Fruit fly (Drosophila melanogaster) whole organism, embryonic: ENCODE results near the gene HipHop.

Source experiments
- Abd-B ChIP-seq: fragments of 200-800 bp; sonication (Bioruptor generic); optimal IDR thresholded peaks from 2 replicates; lab custom pipeline; 2018; ENCODE audit warnings: missing biosample characterization, mild to moderate bottlenecking, missing genetic modification characterization, moderate library complexity
- B-H2 ChIP-seq: fragments of 200-800 bp; sonication (Bioruptor generic); optimal IDR thresholded peaks from 2 replicates; lab custom pipeline; 2018; ENCODE audit warnings: missing biosample characterization, mild to moderate bottlenecking, missing genetic modification characterization
- Bgb ChIP-seq: fragments of 200-800 bp; sonication (Bioruptor generic); IDR thresholded peaks from 2 replicates; pipeline ENCODE4 v1.3.6; 2022; ENCODE audit warnings: missing biosample characterization, missing genetic modification characterization; ENCODE audit not compliant: partially characterized antibody
- CG10543 ChIP-seq: fragments of 200-800 bp; sonication (Bioruptor generic); optimal IDR thresholded peaks from 3 replicates; lab custom pipeline; 2017; ENCODE audit warnings: missing biosample characterization, mild to moderate bottlenecking, missing genetic modification characterization, moderate library complexity
- CG12299 ChIP-seq: fragments of 200-800 bp; sonication (Bioruptor generic); optimal IDR thresholded peaks from 2 replicates; lab custom pipeline; 2018; ENCODE audit warnings: missing biosample characterization, mild to moderate bottlenecking, missing genetic modification characterization
- CG1233 ChIP-seq: fragments of 200-800 bp; sonication (Bioruptor generic); optimal IDR thresholded peaks from 4 replicates; lab custom pipeline; 2018; ENCODE audit warnings: missing biosample characterization, mild to moderate bottlenecking, missing genetic modification characterization
- CG17612 ChIP-seq: fragments of 200-800 bp; sonication (Bioruptor generic); IDR thresholded peaks from 2 replicates; pipeline ENCODE4 v1.3.6; 2022; ENCODE audit warnings: missing biosample characterization, missing genetic modification characterization
- CG17912 ChIP-seq: fragments of 200-800 bp; sonication (Bioruptor generic); optimal IDR thresholded peaks from 2 replicates; lab custom pipeline; 2018; ENCODE audit warnings: missing biosample characterization, mild to moderate bottlenecking, missing genetic modification characterization
- CG18599 ChIP-seq: fragments of 200-800 bp; sonication (Bioruptor generic); optimal IDR thresholded peaks from 3 replicates; lab custom pipeline; 2017; ENCODE audit warnings: missing biosample characterization, missing genetic modification characterization, mild to moderate bottlenecking, moderate library complexity, missing genetic modification reagents
- CG2889 ChIP-seq: fragments of 200-800 bp; sonication (Bioruptor generic); IDR thresholded peaks from 3 replicates; pipeline ENCODE4 v1.3.6; 2022; ENCODE audit warnings: missing biosample characterization, missing genetic modification characterization
- CG3065 ChIP-seq: fragments of 200-800 bp; sonication (Bioruptor generic); optimal IDR thresholded peaks from 2 replicates; lab custom pipeline; 2016; ENCODE audit warnings: missing biosample characterization, missing genetic modification characterization
- CG3163 ChIP-seq: fragments of 200-800 bp; sonication (Bioruptor generic); optimal IDR thresholded peaks from 3 replicates; lab custom pipeline; 2016; ENCODE audit warnings: missing biosample characterization, missing genetic modification characterization
- CG33213 ChIP-seq: fragments of 200-800 bp; sonication (Bioruptor generic); optimal IDR thresholded peaks from 3 replicates; lab custom pipeline; 2016; ENCODE audit warnings: missing biosample characterization, missing genetic modification characterization
- CG3726 ChIP-seq: fragments of 200-800 bp; sonication (Bioruptor generic); IDR thresholded peaks from 3 replicates; pipeline ENCODE4, ENCODE4 v1.3.6; 2022; ENCODE audit warnings: missing biosample characterization, missing genetic modification characterization
- CG6175 ChIP-seq: fragments of 200-800 bp; sonication (Bioruptor generic); IDR thresholded peaks from 3 replicates; pipeline ENCODE4 v1.3.6; 2022; ENCODE audit warnings: missing biosample characterization, missing genetic modification characterization
- CG6854 ChIP-seq: fragments of 200-800 bp; sonication (Bioruptor generic); optimal IDR thresholded peaks from 3 replicates; lab custom pipeline; 2017; ENCODE audit warnings: missing biosample characterization, mild to moderate bottlenecking, missing genetic modification characterization
- CG7745 ChIP-seq: fragments of 200-800 bp; sonication (Bioruptor generic); optimal IDR thresholded peaks from 2 replicates; lab custom pipeline; 2018; ENCODE audit warnings: missing biosample characterization, mild to moderate bottlenecking, missing genetic modification characterization, moderate library complexity
- CG7786 ChIP-seq: fragments of 200-800 bp; sonication (Bioruptor generic); optimal IDR thresholded peaks from 2 replicates; lab custom pipeline; 2016; ENCODE audit warnings: missing biosample characterization, missing genetic modification characterization
- CG7963 ChIP-seq: fragments of 200-800 bp; sonication (Bioruptor generic); IDR thresholded peaks from 3 replicates; pipeline ENCODE4 v1.3.6; 2022; ENCODE audit warnings: missing biosample characterization, missing genetic modification characterization; ENCODE audit not compliant: partially characterized antibody
- CG8089 ChIP-seq: fragments of 200-800 bp; sonication (Bioruptor generic); optimal IDR thresholded peaks from 3 replicates; lab custom pipeline; 2016; ENCODE audit warnings: missing biosample characterization, missing genetic modification characterization
- CG8478 ChIP-seq: fragments of >200 bp; optimal IDR thresholded peaks from 2 replicates; lab custom pipeline; 2018
- CG9437 ChIP-seq: fragments of 200-800 bp; sonication (Bioruptor generic); optimal IDR thresholded peaks from 2 replicates; lab custom pipeline; 2018; ENCODE audit warnings: missing biosample characterization, mild to moderate bottlenecking, missing genetic modification characterization
- CoRest ChIP-seq: fragments of 200-800 bp; sonication (Bioruptor generic); optimal IDR thresholded peaks from 3 replicates; lab custom pipeline; 2018; ENCODE audit warnings: missing biosample characterization, mild to moderate bottlenecking, missing genetic modification characterization, moderate library complexity
- D ChIP-seq, 2 experiments: fragments of 200-800 bp in 1 of 2; fragments of >200 bp in 1 of 2; sonication (Bioruptor generic) in 1 of 2; optimal IDR thresholded peaks; 2 replicates in 1 of 2; 3 replicates in 1 of 2; lab custom pipeline; 2017; ENCODE audit warnings: mild to moderate bottlenecking in 1 of 2, missing biosample characterization in 1 of 2, missing genetic modification characterization in 1 of 2, missing genetic modification reagents in 1 of 2
- ERR ChIP-seq: fragments of 200-800 bp; sonication (Bioruptor generic); optimal IDR thresholded peaks from 2 replicates; lab custom pipeline; 2016; ENCODE audit warnings: missing biosample characterization, missing genetic modification characterization
- Hmx ChIP-seq: fragments of 200-800 bp; sonication (Bioruptor generic); optimal IDR thresholded peaks from 2 replicates; lab custom pipeline; 2016; ENCODE audit warnings: missing biosample characterization, missing genetic modification characterization
- MTF-1 ChIP-seq: fragments of 200-800 bp; sonication (Bioruptor generic); optimal IDR thresholded peaks from 2 replicates; lab custom pipeline; 2018; ENCODE audit warnings: missing biosample characterization, mild to moderate bottlenecking, missing genetic modification characterization, borderline replicate concordance
- Sox100B ChIP-seq: fragments of 200-800 bp; sonication (Bioruptor generic); optimal IDR thresholded peaks from 3 replicates; lab custom pipeline; 2018; ENCODE audit warnings: missing biosample characterization, mild to moderate bottlenecking, missing genetic modification characterization
- Ssrp ChIP-seq: fragments of 200-800 bp; sonication (Bioruptor generic); optimal IDR thresholded peaks from 2 replicates; lab custom pipeline; 2018; ENCODE audit warnings: missing biosample characterization, mild to moderate bottlenecking, missing genetic modification characterization, moderate library complexity
- al ChIP-seq: fragments of 200-800 bp; sonication (Bioruptor generic); IDR thresholded peaks from 2 replicates; pipeline ENCODE4 v1.3.6; 2022; ENCODE audit warnings: missing biosample characterization, missing genetic modification characterization
- aop ChIP-seq: fragments of 200-800 bp; sonication (Bioruptor generic); IDR thresholded peaks from 2 replicates; pipeline ENCODE4 v1.3.6; 2022; ENCODE audit warnings: missing biosample characterization, missing genetic modification characterization
- ato ChIP-seq: fragments of 200-800 bp; sonication (Bioruptor generic); IDR thresholded peaks from 2 replicates; pipeline ENCODE4 v1.3.6; 2022; ENCODE audit warnings: missing biosample characterization, missing genetic modification characterization; ENCODE audit not compliant: partially characterized antibody
- btn ChIP-seq: fragments of 200-800 bp; sonication (Bioruptor generic); optimal IDR thresholded peaks from 2 replicates; lab custom pipeline; 2016; ENCODE audit warnings: missing biosample characterization, missing genetic modification characterization
- crp ChIP-seq, 2 experiments: fragments of 200-800 bp; sonication (Bioruptor generic); optimal IDR thresholded peaks; 2 replicates in 1 of 2; 3 replicates in 1 of 2; lab custom pipeline; 2017; ENCODE audit warnings: missing biosample characterization in 2 of 2, missing genetic modification characterization in 2 of 2, mild to moderate bottlenecking in 1 of 2, moderate library complexity in 1 of 2
- dan ChIP-seq: fragments of 200-800 bp; sonication (Bioruptor generic); IDR thresholded peaks from 2 replicates; pipeline ENCODE4 v1.3.6; 2022; ENCODE audit warnings: missing biosample characterization, missing genetic modification characterization
- dmrt11E ChIP-seq: fragments of 200-800 bp; sonication (Bioruptor generic); optimal IDR thresholded peaks from 3 replicates; lab custom pipeline; 2018; ENCODE audit warnings: missing biosample characterization, mild to moderate bottlenecking, missing genetic modification characterization, moderate library complexity
- gt ChIP-seq: fragments of 200-800 bp; sonication (Bioruptor generic); IDR thresholded peaks from 2 replicates; pipeline ENCODE4 v1.3.6; 2022; ENCODE audit warnings: missing biosample characterization, missing genetic modification characterization
- kah ChIP-seq: fragments of 200-800 bp; sonication (Bioruptor generic); optimal IDR thresholded peaks from 2 replicates; lab custom pipeline; 2018; ENCODE audit warnings: missing biosample characterization, mild to moderate bottlenecking, missing genetic modification characterization
- ken ChIP-seq: fragments of 200-800 bp; sonication (Bioruptor generic); IDR thresholded peaks from 3 replicates; pipeline ENCODE4 v1.3.6; 2022; ENCODE audit warnings: missing biosample characterization, missing genetic modification characterization
- luna ChIP-seq: fragments of 200-800 bp; sonication (Bioruptor generic); optimal IDR thresholded peaks from 2 replicates; lab custom pipeline; 2016; ENCODE audit warnings: missing biosample characterization, missing genetic modification characterization
- pfk ChIP-seq: fragments of 200-800 bp; sonication (Bioruptor generic); optimal IDR thresholded peaks from 2 replicates; lab custom pipeline; 2018; ENCODE audit warnings: missing biosample characterization, mild to moderate bottlenecking, missing genetic modification characterization, moderate library complexity
- scrt ChIP-seq: fragments of 200-800 bp; sonication (Bioruptor generic); optimal IDR thresholded peaks from 2 replicates; lab custom pipeline; 2018; ENCODE audit warnings: missing biosample characterization, mild to moderate bottlenecking, missing genetic modification characterization, moderate library complexity
- sens-2 ChIP-seq: fragments of 200-800 bp; sonication (Bioruptor generic); IDR thresholded peaks from 2 replicates; pipeline ENCODE4 v1.3.6; 2022; ENCODE audit warnings: missing biosample characterization, missing genetic modification characterization
- slbo ChIP-seq: fragments of 200-800 bp; sonication (Bioruptor generic); IDR thresholded peaks from 2 replicates; pipeline ENCODE4 v1.3.6; 2022; ENCODE audit warnings: missing biosample characterization, missing genetic modification characterization
- slou ChIP-seq: fragments of 200-800 bp; sonication (Bioruptor generic); optimal IDR thresholded peaks from 3 replicates; lab custom pipeline; 2016; ENCODE audit warnings: missing biosample characterization, missing genetic modification characterization
- trem ChIP-seq: fragments of 200-800 bp; optimal IDR thresholded peaks from 3 replicates; lab custom pipeline; 2019; ENCODE audit warnings: missing biosample characterization, mild to moderate bottlenecking, missing genetic modification characterization, moderate library complexity
- ttk ChIP-seq: fragments of 200-800 bp; sonication (Bioruptor generic); IDR thresholded peaks from 2 replicates; pipeline ENCODE4 v2.1.2; 2022; ENCODE audit warnings: missing biosample characterization, missing genetic modification characterization
- z ChIP-seq: fragments of 200-800 bp; sonication (Bioruptor generic); IDR thresholded peaks from 3 replicates; pipeline ENCODE4 v1.3.6; 2022; ENCODE audit warnings: missing biosample characterization, missing genetic modification characterization

HipHop gene

DNA sequence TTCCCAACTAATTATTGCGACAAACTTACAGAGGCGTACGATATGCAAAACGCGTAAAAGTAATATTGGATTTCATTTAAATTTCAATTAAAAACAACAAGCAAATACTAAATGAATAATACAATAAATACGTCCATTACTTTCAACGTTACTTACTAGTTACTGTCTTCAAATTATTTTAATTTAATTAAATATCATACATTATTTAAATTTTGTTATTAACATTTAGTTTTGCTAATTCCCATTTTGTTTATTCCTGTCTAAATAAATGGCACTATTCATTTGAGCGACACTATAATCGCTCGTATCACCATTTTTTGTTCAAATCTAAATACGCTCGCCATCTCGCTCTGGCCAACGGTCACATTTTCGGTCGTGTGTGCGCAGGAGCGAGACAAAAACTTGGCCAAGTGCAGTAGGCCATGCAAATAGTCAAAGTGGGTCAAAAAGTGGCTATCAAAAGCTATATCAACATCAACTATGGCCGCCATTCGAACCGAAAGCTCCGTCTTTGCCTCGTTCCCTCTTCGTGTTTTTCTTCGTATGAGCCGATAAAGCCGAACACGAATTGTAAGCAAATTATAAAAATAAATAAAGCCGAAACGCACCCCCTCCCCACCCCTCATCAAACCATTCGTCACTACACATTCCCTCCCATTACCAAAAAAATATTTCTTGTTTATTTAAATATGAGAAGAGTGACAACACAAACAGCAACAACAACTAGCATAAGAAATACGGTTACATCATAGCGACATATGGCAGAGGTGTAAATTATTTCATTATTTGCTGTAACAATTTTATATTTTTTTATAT, 31.6 kb upstream of the HipHop start (continued):
- TF ChIP-seq Abd-B (GFP tag; lab: Kevin White, UChicago): no peak
- no peak for TF ChIP-seq luna (GFP tag; lab: Kevin White, UChicago)
- TF ChIP-seq CG2889 (GFP tag; lab: Robert Waterston, UW): no peak
- no peak for TF ChIP-seq gt (GFP tag; lab: Robert Waterston, UW)
- TF ChIP-seq slou (GFP tag; lab: Kevin White, UChicago): no peak
- TF ChIP-seq B-H2: peak; percentile 67
- no peak for TF ChIP-seq Ssrp (tag; lab: Kevin White, UChicago)
- no peak for TF ChIP-seq slbo
- TF ChIP-seq dmrt11E: no peak
- peak; percentile 20 for TF ChIP-seq CG33213 (GFP tag; lab: Kevin White, UChicago)
- TF ChIP-seq dan (GFP tag; lab: Robert Waterston, UW): no peak
- TF ChIP-seq CG8089: peak; percentile 24
- no peak for TF ChIP-seq ttk (GFP tag; lab: Robert Waterston, UW)
- TF ChIP-seq trem (tag; lab: Kevin White, UChicago): no peak
- no peak for TF ChIP-seq Hmx (GFP tag; lab: Kevin White, UChicago)
- TF ChIP-seq ERR (GFP tag; lab: Kevin White, UChicago): no peak
- TF ChIP-seq z (GFP tag; lab: Robert Waterston, UW): peak; percentile 59; the same call in 1 of the 3 replicates
- TF ChIP-seq CG6854 (GFP tag; lab: Kevin White, UChicago): peak; percentile 38
- no peak for TF ChIP-seq crp (GFP tag; optimal IDR thresholded peaks at IDR 0.05; lab: Kevin White, UChicago)
- TF ChIP-seq scrt (GFP tag; lab: Kevin White, UChicago): peak; percentile 67
- 0 out of 3 replicates have a peak, but pooled peaks have one; percentile 45 for TF ChIP-seq CG6175 (GFP tag; lab: Robert Waterston, UW)
- peak; percentile 92 for TF ChIP-seq CG10543 (GFP tag; lab: Kevin White, UChicago)
- TF ChIP-seq CG3726: no peak
- TF ChIP-seq CG17612 (GFP tag; lab: Robert Waterston, UW): no peak
- peak; percentile 70 for TF ChIP-seq CG1233 (GFP tag; lab: Kevin White, UChicago)
- TF ChIP-seq CG18599: peak; percentile 40
- peak; percentile 19 for TF ChIP-seq CG9437
- TF ChIP-seq D (optimal IDR thresholded peaks at IDR 0.05; lab: Kevin White, UChicago): no peak
- peak; percentile 19 for TF ChIP-seq D (GFP tag; optimal IDR thresholded peaks at IDR 0.05; lab: Kevin White, UChicago)
- peak; percentile 31 for TF ChIP-seq CG12299
- TF ChIP-seq CG17912 (GFP tag; lab: Kevin White, UChicago): peak; percentile 78
- no peak for TF ChIP-seq CG3065 (GFP tag; lab: Kevin White, UChicago)
- no peak for TF ChIP-seq CG8478
- no peak for TF ChIP-seq CG7963 (GFP tag; lab: Robert Waterston, UW)
- no peak for TF ChIP-seq sens-2 (GFP tag; lab: Robert Waterston, UW)
- peak; percentile 54 for TF ChIP-seq MTF-1 (GFP tag; lab: Kevin White, UChicago)
- TF ChIP-seq kah: peak; percentile 44
- no peak for TF ChIP-seq ato (GFP tag; lab: Robert Waterston, UW)
- no peak for TF ChIP-seq CG3163 (GFP tag; lab: Kevin White, UChicago)
- no peak for TF ChIP-seq al (GFP tag; lab: Robert Waterston, UW)
- TF ChIP-seq btn: no peak
- 0 out of 3 replicates have a peak, but pooled peaks have one; percentile 24 for TF ChIP-seq ken
- TF ChIP-seq CG7745: no peak
- TF ChIP-seq Sox100B (GFP tag; lab: Kevin White, UChicago): peak; percentile 57
- peak; percentile 16 for TF ChIP-seq CG7786 (GFP tag; lab: Kevin White, UChicago)
- TF ChIP-seq aop: no peak
- TF ChIP-seq CoRest: peak; percentile 20
- peak; percentile 51 for TF ChIP-seq pfk (GFP tag; lab: Kevin White, UChicago)
- peak; percentile 26; the same call in 1 of the 2 replicates for TF ChIP-seq Bgb
